Worm (Caenorhabditis elegans): ENCODE results near the gene Y54G2A.52.

DNA sequence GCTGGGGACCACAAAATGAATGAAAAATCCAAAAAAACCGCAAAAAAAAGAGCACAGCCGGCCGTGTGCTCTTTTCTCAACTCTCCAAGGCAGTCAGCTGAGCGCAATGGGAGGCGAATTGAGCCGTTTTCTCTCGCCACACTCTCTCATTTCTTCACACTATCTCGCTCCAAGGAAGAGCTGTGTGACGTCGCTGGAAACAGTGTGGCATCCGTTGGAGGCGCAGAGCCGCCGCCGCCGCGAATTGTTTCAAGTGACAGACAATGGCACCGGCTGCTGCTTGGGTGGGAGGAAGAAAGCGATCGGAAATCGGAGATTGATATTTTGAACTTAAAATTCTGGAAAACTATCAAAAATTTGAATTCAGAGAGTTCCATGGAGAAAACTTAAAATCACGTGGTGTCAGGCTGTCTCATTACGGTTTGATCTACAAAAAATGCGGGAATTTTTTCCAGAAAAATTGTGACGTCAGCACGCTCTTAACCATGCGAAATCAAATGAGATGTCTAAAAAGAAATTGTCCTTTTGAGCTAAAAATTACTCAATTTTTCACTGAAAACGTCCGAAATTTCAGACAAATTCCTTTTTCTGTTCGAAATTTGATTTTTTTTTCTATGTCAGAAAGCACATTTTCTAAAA lies 22.4 kb downstream of the Y54G2A.52 start:
- TF ChIP-seq snpc-1.3 (tag; optimal IDR thresholded peaks at IDR 0.05; ENCODE audit: insufficient read depth) (no peak), him-1 (tag; optimal IDR thresholded peaks at IDR 0.05) (no peak), F37B4.10 (GFP tag; IDR thresholded peaks at IDR 0.05) (no peak), ceh-91 (GFP tag; IDR thresholded peaks at IDR 0.05) (no peak), attf-5 (GFP tag; optimal IDR thresholded peaks at IDR 0.05) (no peak), ets-4 (GFP tag; optimal IDR thresholded peaks at IDR 0.05) (no peak)

All from whole organism, young adult.